Fruit fly (Drosophila melanogaster) Kc167 (cell line): ENCODE measurements around the gene C15.

ENCODE experiments used
- Myc ChIP-seq: fragments of >200 bp; optimal IDR thresholded peaks from 2 replicates; lab custom pipeline; 2017; ENCODE audit warnings: missing external identifiers
- Sin3A ChIP-seq: fragments of >200 bp; optimal IDR thresholded peaks from 2 replicates; lab custom pipeline; 2018; ENCODE audit warnings: missing external identifiers
- h ChIP-seq: fragments of >200 bp; optimal IDR thresholded peaks from 3 replicates; lab custom pipeline; 2018; ENCODE audit warnings: missing external identifiers
- insv ChIP-seq: fragments of >200 bp; optimal IDR thresholded peaks from 3 replicates; lab custom pipeline; 2018; ENCODE audit warnings: missing external identifiers
- psq ChIP-seq: fragments of >200 bp; optimal IDR thresholded peaks from 2 replicates; lab custom pipeline; 2017; ENCODE audit warnings: missing external identifiers
- ttk ChIP-seq: sonication (Bioruptor generic); optimal IDR thresholded peaks from 2 replicates; lab custom pipeline; 2017; ENCODE audit warnings: missing external identifiers

DNA sequence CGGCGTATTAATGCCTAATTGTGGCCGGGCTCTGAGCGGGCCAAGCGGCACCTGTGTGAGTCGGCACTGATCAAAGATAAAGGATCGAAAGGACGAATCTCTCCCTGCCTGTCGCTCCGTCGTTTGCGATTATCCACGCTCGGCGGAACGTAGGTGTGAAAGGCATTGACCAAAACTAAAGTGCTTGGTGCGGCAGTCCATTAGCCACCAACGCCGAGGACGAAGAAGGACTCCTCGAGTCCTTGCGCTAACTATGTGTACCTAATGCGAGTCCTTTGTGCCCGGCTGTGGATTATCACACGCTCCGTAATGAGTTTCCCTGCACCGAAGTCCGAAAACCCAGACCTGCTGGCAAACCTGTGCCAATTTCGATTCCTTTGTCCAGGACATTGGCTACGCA, 41.3 kb upstream of the C15 start:
- no peak for TF ChIP-seq insv
- TF ChIP-seq Myc (lab: Kevin White, UChicago), result no peak
- no peak for TF ChIP-seq psq (lab: Kevin White, UChicago)
- TF ChIP-seq Sin3A (lab: Kevin White, UChicago), result no peak
- TF ChIP-seq h (lab: Kevin White, UChicago), result no peak
- no peak for TF ChIP-seq ttk (lab: Kevin White, UChicago)
